Worm (Caenorhabditis elegans): ENCODE results near the gene vps-52.

ce11 chrX:7519569-7519968 is 45.6 kb upstream of the vps-52 start, which contains the start of gene chts-1:
- TF ChIP-seq ztf-23 (GFP tag; IDR thresholded peaks at IDR 0.05) (no peak), flt-1 (GFP tag; IDR thresholded peaks at IDR 0.05) (no peak), T22C8.4 (GFP tag; IDR thresholded peaks at IDR 0.05) (no peak), med-1 (GFP tag; optimal IDR thresholded peaks at IDR 0.05; ENCODE audit: insufficient read depth) (no peak), tab-1 (GFP tag; IDR thresholded peaks at IDR 0.05) (no peak), klf-2 (GFP tag; conservative IDR thresholded peaks at IDR 0.05) (no peak), cog-1 (tag; optimal IDR thresholded peaks at IDR 0.05) (no peak)
